Worm (Caenorhabditis elegans) whole organism, young adult: ENCODE measurements around the gene F54F2.6.

ENCODE experiments used
- B0336.3 ChIP-seq: fragments of 200-800 bp; sonication (Bioruptor generic); IDR thresholded peaks from 2 replicates; pipeline ENCODE4 v1.3.6; 2022; ENCODE audit warnings: missing genetic modification characterization, missing compliant biosample characterization
- C06A6.2 ChIP-seq: fragments of 200-800 bp; sonication (Bioruptor generic); conservative IDR thresholded peaks from 2 replicates; pipeline ENCODE4 v1.3.6; 2022; ENCODE audit warnings: missing genetic modification characterization, missing compliant biosample characterization
- F23B12.7 ChIP-seq: sonication (generic microtip); optimal IDR thresholded peaks from 2 replicates; lab custom pipeline; 2017; ENCODE audit warnings: missing genetic modification characterization, mild to moderate bottlenecking, missing compliant biosample characterization, antibody characterized with exemption, moderate library complexity; ENCODE audit not compliant: insufficient read depth
- F33H1.4 ChIP-seq: fragments of 200-800 bp; sonication (Bioruptor generic); IDR thresholded peaks from 2 replicates; pipeline ENCODE4 v1.3.6; 2022; ENCODE audit warnings: missing genetic modification reagents, missing genetic modification characterization, missing compliant biosample characterization
- F39B2.1 ChIP-seq: fragments of 200-800 bp; sonication (Bioruptor generic); IDR thresholded peaks from 2 replicates; pipeline ENCODE4 v1.3.6; 2022; ENCODE audit warnings: missing genetic modification reagents, missing genetic modification characterization, missing compliant biosample characterization
- F55B11.4 ChIP-seq: sonication (generic microtip); optimal IDR thresholded peaks from 2 replicates; lab custom pipeline; 2016; ENCODE audit warnings: missing compliant biosample characterization, missing genetic modification characterization, borderline replicate concordance; ENCODE audit not compliant: insufficient read depth
- F57C9.4 ChIP-seq: sonication (generic microtip); optimal IDR thresholded peaks from 2 replicates; lab custom pipeline; 2017; ENCODE audit warnings: mild to moderate bottlenecking, missing genetic modification characterization, missing compliant biosample characterization
- K11D2.4 ChIP-seq: fragments of 200-800 bp; sonication (Bioruptor generic); IDR thresholded peaks from 2 replicates; pipeline ENCODE4 v1.3.6; 2022; ENCODE audit warnings: missing genetic modification reagents, missing genetic modification characterization, missing compliant biosample characterization
- Y53G8AR.9 ChIP-seq: fragments of 200-800 bp; sonication (Bioruptor generic); conservative IDR thresholded peaks from 2 replicates; pipeline ENCODE4 v1.3.6; 2022; ENCODE audit warnings: missing genetic modification reagents, missing genetic modification characterization, missing compliant biosample characterization
- Y79H2A.3 ChIP-seq: fragments of 200-800 bp; sonication (Bioruptor generic); conservative IDR thresholded peaks from 2 replicates; pipeline ENCODE4 v1.3.6; 2022; ENCODE audit warnings: missing genetic modification reagents, missing genetic modification characterization, missing compliant biosample characterization
- akir-1 ChIP-seq: fragments of 200-800 bp; sonication (Bioruptor generic); optimal IDR thresholded peaks from 2 replicates; lab custom pipeline; 2018; ENCODE audit warnings: mild to moderate bottlenecking, missing genetic modification characterization, moderate library complexity, missing compliant biosample characterization
- aptf-3 ChIP-seq: fragments of 200-800 bp; sonication (Bioruptor generic); IDR thresholded peaks from 2 replicates; pipeline ENCODE4 v1.3.6; 2022; ENCODE audit warnings: missing genetic modification characterization, missing compliant biosample characterization
- attf-3 ChIP-seq: fragments of 200-800 bp; sonication (Bioruptor generic); conservative IDR thresholded peaks from 2 replicates; pipeline ENCODE4 v1.3.6; 2022; ENCODE audit warnings: missing genetic modification reagents, missing genetic modification characterization, missing compliant biosample characterization
- attf-5 ChIP-seq: fragments of 200-800 bp; sonication (Bioruptor generic); optimal IDR thresholded peaks from 2 replicates; lab custom pipeline; 2018; ENCODE audit warnings: mild to moderate bottlenecking, missing genetic modification characterization, missing compliant biosample characterization
- attf-6 ChIP-seq: fragments of 200-800 bp; sonication (Bioruptor generic); IDR thresholded peaks from 2 replicates; pipeline ENCODE4 v1.3.6; 2022; ENCODE audit warnings: missing genetic modification reagents, missing genetic modification characterization, missing compliant biosample characterization
- bed-2 ChIP-seq: fragments of 200-800 bp; sonication (Bioruptor generic); IDR thresholded peaks from 2 replicates; pipeline ENCODE4 v1.3.6; 2022; ENCODE audit warnings: missing genetic modification reagents, missing genetic modification characterization, missing compliant biosample characterization
- ccch-3 ChIP-seq: fragments of 200-800 bp; sonication (Bioruptor generic); optimal IDR thresholded peaks from 2 replicates; lab custom pipeline; 2018; ENCODE audit warnings: mild to moderate bottlenecking, missing genetic modification characterization, missing compliant biosample characterization
- cebp-1 ChIP-seq, 2 experiments: fragments of 200-800 bp in 1 of 2; sonication (Bioruptor generic) in 1 of 2; sonication (generic microtip) in 1 of 2; IDR thresholded peaks in 1 of 2; optimal IDR thresholded peaks in 1 of 2; 2 replicates each; pipeline versions ENCODE4 v1.3.6 to Lab custom; 2017 to 2022; ENCODE audit warnings: missing compliant biosample characterization in 2 of 2, missing genetic modification characterization in 2 of 2, mild to moderate bottlenecking in 1 of 2, missing genetic modification reagents in 1 of 2, moderate library complexity in 1 of 2
- ceh-100 ChIP-seq: fragments of 200-800 bp; sonication (Bioruptor generic); IDR thresholded peaks from 2 replicates; pipeline ENCODE4 v1.3.6; 2022; ENCODE audit warnings: missing genetic modification reagents, missing genetic modification characterization, missing compliant biosample characterization
- ceh-40 ChIP-seq: fragments of 200-800 bp; sonication (Bioruptor generic); IDR thresholded peaks from 2 replicates; pipeline ENCODE4 v1.3.6; 2022; ENCODE audit warnings: missing genetic modification characterization, missing compliant biosample characterization
- chd-7 ChIP-seq: sonication (generic microtip); optimal IDR thresholded peaks from 2 replicates; lab custom pipeline; 2016; ENCODE audit warnings: mild to moderate bottlenecking, missing genetic modification characterization, moderate library complexity, missing compliant biosample characterization
- dox-1 ChIP-seq: fragments of 200-800 bp; sonication (Bioruptor generic); IDR thresholded peaks from 2 replicates; pipeline ENCODE4 v1.3.6; 2022; ENCODE audit warnings: missing genetic modification reagents, missing genetic modification characterization, missing compliant biosample characterization
- efl-1 ChIP-seq: fragments of 150-350 bp; optimal IDR thresholded peaks from 2 replicates; lab custom pipeline; 2014; ENCODE audit warnings: missing biosample characterization, missing genetic modification reagents, missing genetic modification characterization
- ets-4 ChIP-seq: fragments of 200-800 bp; sonication (Bioruptor generic); optimal IDR thresholded peaks from 2 replicates; lab custom pipeline; 2018; ENCODE audit warnings: mild to moderate bottlenecking, missing genetic modification characterization, missing compliant biosample characterization
- fkh-3 ChIP-seq: sonication (generic microtip); optimal IDR thresholded peaks from 2 replicates; lab custom pipeline; 2016; ENCODE audit warnings: mild to moderate bottlenecking, missing genetic modification characterization, missing compliant biosample characterization
- him-1 ChIP-seq: sonication (generic microtip); optimal IDR thresholded peaks from 2 replicates; lab custom pipeline; 2016; ENCODE audit warnings: missing genotype, missing genetic modification reagents, missing genetic modification characterization, missing compliant biosample characterization
- hmg-1.2 ChIP-seq: fragments of 200-800 bp; sonication (Bioruptor generic); IDR thresholded peaks from 2 replicates; pipeline ENCODE4 v1.3.6; 2022; ENCODE audit warnings: missing genetic modification reagents, missing genetic modification characterization, missing compliant biosample characterization
- hrde-1 ChIP-seq: sonication (generic microtip); optimal IDR thresholded peaks from 2 replicates; lab custom pipeline; 2016; ENCODE audit warnings: missing genetic modification characterization, mild to moderate bottlenecking, missing compliant biosample characterization, moderate library complexity, missing genotype, missing genetic modification reagents, borderline replicate concordance
- lin-35 ChIP-seq, 3 experiments: fragments of 150-350 bp in 2 of 3; sonication (generic microtip) in 1 of 3; optimal IDR thresholded peaks; 2 replicates each; lab custom pipeline; 2014 to 2018; ENCODE audit warnings: missing biosample characterization in 3 of 3, missing genetic modification characterization in 3 of 3, missing genetic modification reagents in 3 of 3
- lin-40 ChIP-seq: sonication (generic microtip); optimal IDR thresholded peaks from 2 replicates; lab custom pipeline; 2016; ENCODE audit warnings: missing genetic modification characterization, mild to moderate bottlenecking, missing compliant biosample characterization, missing genotype, missing genetic modification reagents
- lin-54 ChIP-seq: fragments of 200-800 bp; sonication (Bioruptor generic); optimal IDR thresholded peaks from 2 replicates; lab custom pipeline; 2018; ENCODE audit warnings: mild to moderate bottlenecking, missing genetic modification characterization, missing compliant biosample characterization
- lsl-1 ChIP-seq: fragments of 200-800 bp; sonication (Bioruptor generic); optimal IDR thresholded peaks from 2 replicates; lab custom pipeline; 2018; ENCODE audit warnings: mild to moderate bottlenecking, missing genetic modification characterization, moderate library complexity, missing compliant biosample characterization
- madf-3 ChIP-seq: fragments of 200-800 bp; sonication (Bioruptor generic); IDR thresholded peaks from 2 replicates; pipeline ENCODE4 v1.3.6; 2022; ENCODE audit warnings: missing genetic modification reagents, missing genetic modification characterization, missing compliant biosample characterization
- madf-6 ChIP-seq: fragments of 200-800 bp; sonication (Bioruptor generic); IDR thresholded peaks from 2 replicates; pipeline ENCODE4 v1.3.6; 2022; ENCODE audit warnings: missing genetic modification reagents, missing genetic modification characterization, missing compliant biosample characterization
- nhr-179 ChIP-seq: sonication (generic microtip); optimal IDR thresholded peaks from 2 replicates; lab custom pipeline; 2016; ENCODE audit warnings: mild to moderate bottlenecking, missing genetic modification characterization, missing compliant biosample characterization
- nhr-80 ChIP-seq: sonication (generic microtip); optimal IDR thresholded peaks from 2 replicates; lab custom pipeline; 2016; ENCODE audit warnings: missing genetic modification characterization, missing compliant biosample characterization
- pbrm-1 ChIP-seq: fragments of 200-800 bp; sonication (Bioruptor generic); IDR thresholded peaks from 2 replicates; pipeline ENCODE4 v1.3.6; 2022; ENCODE audit warnings: missing genetic modification reagents, missing genetic modification characterization, missing compliant biosample characterization
- pha-4 ChIP-seq: fragments of 150-350 bp; sonication (generic microtip); optimal IDR thresholded peaks from 2 replicates; lab custom pipeline; 2014; ENCODE audit warnings: missing biosample characterization, missing genetic modification reagents, missing genetic modification characterization
- snpc-4 ChIP-seq, 5 experiments: fragments of 150-350 bp in 1 of 5; sonication (generic microtip) in 4 of 5; optimal IDR thresholded peaks; 2 replicates each; lab custom pipeline; 2014 to 2018; ENCODE audit warnings: missing genetic modification characterization in 5 of 5, missing biosample characterization in 3 of 5, antibody characterized with exemption in 2 of 5, mild to moderate bottlenecking in 2 of 5, missing compliant biosample characterization in 2 of 5, missing genotype in 2 of 5, moderate library complexity in 2 of 5, missing genetic modification reagents in 1 of 5
- tlf-1 ChIP-seq: fragments of 200-800 bp; sonication (Bioruptor generic); optimal IDR thresholded peaks from 2 replicates; lab custom pipeline; 2018; ENCODE audit warnings: mild to moderate bottlenecking, missing genetic modification characterization, missing compliant biosample characterization
- unc-62 ChIP-seq: fragments of 150-350 bp; optimal IDR thresholded peaks from 2 replicates; lab custom pipeline; 2014; ENCODE audit warnings: missing biosample characterization, missing genetic modification reagents, missing genetic modification characterization
- ztf-18 ChIP-seq: sonication (generic microtip); optimal IDR thresholded peaks from 2 replicates; lab custom pipeline; 2016; ENCODE audit warnings: missing genotype, mild to moderate bottlenecking, missing genetic modification characterization, missing compliant biosample characterization
- ztf-22 ChIP-seq: fragments of 200-800 bp; sonication (Bioruptor generic); optimal IDR thresholded peaks from 2 replicates; lab custom pipeline; 2018; ENCODE audit warnings: mild to moderate bottlenecking, missing genetic modification characterization, moderate library complexity, missing compliant biosample characterization
- ztf-28 ChIP-seq: fragments of 200-800 bp; sonication (Bioruptor generic); IDR thresholded peaks from 2 replicates; pipeline ENCODE4 v1.3.6; 2022; ENCODE audit warnings: missing genetic modification reagents, missing genetic modification characterization, missing compliant biosample characterization
- ztf-6 ChIP-seq: fragments of 200-800 bp; sonication (Bioruptor generic); IDR thresholded peaks from 2 replicates; pipeline ENCODE4 v1.3.6; 2022; ENCODE audit warnings: missing genetic modification reagents, missing genetic modification characterization, missing compliant biosample characterization

Gene F54F2.6

DNA sequence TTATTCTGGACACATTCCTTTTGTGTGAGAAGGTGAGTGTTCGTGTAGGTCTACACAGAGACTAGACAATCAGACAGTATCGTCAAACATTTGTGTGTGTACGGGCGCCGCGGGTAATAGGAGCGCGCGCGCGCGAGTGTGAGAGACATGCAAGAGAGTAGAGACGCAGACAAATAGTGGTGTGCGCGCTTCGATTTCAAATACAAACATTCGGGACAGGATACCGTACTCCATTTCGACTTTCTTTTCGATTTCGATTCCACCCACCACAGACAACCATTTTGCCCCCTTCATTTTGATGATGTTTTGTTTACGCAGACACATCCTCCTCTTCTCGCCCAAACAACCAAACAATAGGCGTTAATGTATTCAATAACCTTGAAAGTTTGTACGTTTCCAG lies 5.7 kb downstream of the F54F2.6 start (continued):
- no peak for TF ChIP-seq F39B2.1 (GFP tag; lab: Robert Waterston, UW)
- TF ChIP-seq Y79H2A.3 (GFP tag; lab: Robert Waterston, UW): peak; percentile 24; the same call in 1 of the 2 replicates
- 0 out of 2 replicates have a peak, but pooled peaks have one; percentile 9 for TF ChIP-seq cebp-1 (GFP tag; IDR thresholded peaks at IDR 0.05; lab: Robert Waterston, UW)
- TF ChIP-seq cebp-1 (tag; optimal IDR thresholded peaks at IDR 0.05; lab: Kevin White, UChicago): peak; percentile 73
- TF ChIP-seq pbrm-1 (GFP tag; lab: Robert Waterston, UW): peak; percentile 49; the same call in 1 of the 2 replicates
- 0 out of 2 replicates have a peak, but pooled peaks have one; percentile 42 for TF ChIP-seq Y53G8AR.9 (GFP tag; lab: Robert Waterston, UW)
- peak; percentile 64 for TF ChIP-seq lin-54 (GFP tag; lab: Kevin White, UChicago)
- TF ChIP-seq attf-3 (GFP tag; lab: Robert Waterston, UW): peak; percentile 48; the same call in 1 of the 2 replicates
- no peak for TF ChIP-seq ceh-40 (GFP tag; lab: Robert Waterston, UW)
- peak; percentile 84 for TF ChIP-seq dox-1 (GFP tag; lab: Robert Waterston, UW)
- TF ChIP-seq hmg-1.2 (GFP tag; lab: Robert Waterston, UW): peak; percentile 86
- no peak for TF ChIP-seq snpc-4 (GFP tag; optimal IDR thresholded peaks at IDR 0.05; lab: Kevin White, UChicago)
- peak in 3 of 4 experiments; percentile 43 to 72 (median 64) for TF ChIP-seq snpc-4 (tag; optimal IDR thresholded peaks at IDR 0.05; lab: Kevin White, UChicago)
- no peak for TF ChIP-seq unc-62
- no peak for TF ChIP-seq bed-2 (GFP tag; lab: Robert Waterston, UW)
- peak; percentile 43 for TF ChIP-seq lin-40 (tag; lab: Kevin White, UChicago)
- no peak for TF ChIP-seq ztf-22 (GFP tag; lab: Kevin White, UChicago)
- peak; percentile 79 for TF ChIP-seq ets-4 (GFP tag; lab: Kevin White, UChicago)
- TF ChIP-seq ztf-28 (GFP tag; lab: Robert Waterston, UW): no peak
- peak; percentile 16 for TF ChIP-seq tlf-1 (GFP tag; lab: Kevin White, UChicago)
- no peak for TF ChIP-seq F57C9.4 (tag; lab: Kevin White, UChicago)
- TF ChIP-seq fkh-3 (tag; lab: Kevin White, UChicago): no peak
- peak; percentile 64 for TF ChIP-seq efl-1 (GFP tag; lab: Kevin White, UChicago)
- TF ChIP-seq pha-4 (tag; lab: Kevin White, UChicago): peak; percentile 39
- TF ChIP-seq F33H1.4 (GFP tag; lab: Robert Waterston, UW): 0 out of 2 replicates have a peak, but pooled peaks have one; percentile 19
- TF ChIP-seq C06A6.2 (GFP tag; lab: Robert Waterston, UW): 0 out of 2 replicates have a peak, but pooled peaks have one; percentile 25
- TF ChIP-seq ceh-100: peak; percentile 64
- TF ChIP-seq aptf-3 (GFP tag; lab: Robert Waterston, UW): no peak

DNA sequence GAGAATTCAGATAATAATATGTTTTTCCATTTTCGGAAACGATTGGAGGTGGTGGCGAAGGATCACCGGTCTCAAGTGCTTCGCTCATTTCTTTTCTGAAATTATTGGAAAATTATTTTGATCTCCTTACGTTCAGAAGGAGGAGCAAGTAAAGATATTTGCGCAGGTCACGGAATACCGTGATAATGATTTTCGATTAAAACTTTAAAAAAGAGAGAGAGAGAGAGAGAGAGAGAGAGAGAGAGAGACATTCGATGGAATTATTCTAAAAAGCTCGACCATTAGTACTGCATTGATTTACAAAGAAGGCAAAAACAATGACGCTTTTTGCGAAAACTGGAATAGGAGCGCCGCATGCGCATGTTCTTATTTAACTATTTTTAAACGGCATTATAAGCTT lies 8.2 kb downstream of the F54F2.6 start, which contains the start of gene ztf-1:
Gene ztf-1, minus strand, starts transcription at position 101 of the 400 bp plus-strand sequence.
- TF ChIP-seq lsl-1 (GFP tag; lab: Kevin White, UChicago): no peak
- TF ChIP-seq ccch-3 (GFP tag; lab: Kevin White, UChicago): no peak
- no peak for TF ChIP-seq ztf-6 (GFP tag; lab: Robert Waterston, UW)
- no peak for TF ChIP-seq him-1
- TF ChIP-seq attf-6 (GFP tag; lab: Robert Waterston, UW): no peak
- no peak for TF ChIP-seq madf-3 (GFP tag; lab: Robert Waterston, UW)
- no peak for TF ChIP-seq B0336.3 (GFP tag; lab: Robert Waterston, UW)
- TF ChIP-seq attf-5: no peak

DNA sequence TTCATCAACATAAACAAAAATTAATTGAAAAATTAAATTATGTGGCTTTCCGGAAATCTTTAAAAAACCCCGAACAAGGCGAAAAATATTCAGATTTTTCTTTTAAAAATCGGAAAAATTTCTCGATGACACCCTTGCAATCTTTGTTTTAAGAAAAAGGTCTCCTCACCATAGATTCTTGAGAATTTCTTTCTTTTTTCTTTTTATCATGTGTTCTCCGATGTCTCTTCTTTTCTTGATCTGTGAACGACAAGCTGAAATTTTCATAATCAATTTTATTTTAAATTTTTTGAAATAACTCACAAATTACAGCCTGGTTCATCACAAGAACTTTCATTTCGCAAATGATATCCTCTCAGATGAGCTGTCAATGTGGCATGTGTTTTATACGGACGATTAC lies 9.3 kb downstream of the F54F2.6 start, which contains the start of the genes zfp-1 and F54F2.14:
Gene zfp-1, plus strand, starts transcription at position 301 of the 400 bp plus-strand sequence.
Gene F54F2.14, plus strand, starts transcription at position 312 of the 400 bp plus-strand sequence.
- no peak for TF ChIP-seq lin-35 (GFP tag; optimal IDR thresholded peaks at IDR 0.05; lab: Kevin White, UChicago)
- TF ChIP-seq chd-7 (tag; lab: Kevin White, UChicago): no peak
- no peak for TF ChIP-seq K11D2.4 (GFP tag; lab: Robert Waterston, UW)
- no peak for TF ChIP-seq hrde-1 (tag; lab: Kevin White, UChicago)
- no peak for TF ChIP-seq nhr-80 (tag; lab: Kevin White, UChicago)
- no peak for TF ChIP-seq akir-1 (GFP tag; lab: Kevin White, UChicago)
- TF ChIP-seq attf-3 (GFP tag; lab: Robert Waterston, UW): no peak
- no peak for TF ChIP-seq ztf-18 (tag; lab: Kevin White, UChicago)
- no peak for TF ChIP-seq ztf-28 (GFP tag; lab: Robert Waterston, UW)
- no peak for TF ChIP-seq Y53G8AR.9 (GFP tag; lab: Robert Waterston, UW)
- TF ChIP-seq F23B12.7 (tag; lab: Kevin White, UChicago): no peak
- TF ChIP-seq nhr-179 (tag; lab: Kevin White, UChicago): no peak
- no peak for TF ChIP-seq madf-6 (GFP tag; lab: Robert Waterston, UW)
- no peak for TF ChIP-seq F55B11.4 (tag; lab: Kevin White, UChicago)
